ENCODE assay signal across 1 fruit fly cellular context in the genomic region with DNA sequence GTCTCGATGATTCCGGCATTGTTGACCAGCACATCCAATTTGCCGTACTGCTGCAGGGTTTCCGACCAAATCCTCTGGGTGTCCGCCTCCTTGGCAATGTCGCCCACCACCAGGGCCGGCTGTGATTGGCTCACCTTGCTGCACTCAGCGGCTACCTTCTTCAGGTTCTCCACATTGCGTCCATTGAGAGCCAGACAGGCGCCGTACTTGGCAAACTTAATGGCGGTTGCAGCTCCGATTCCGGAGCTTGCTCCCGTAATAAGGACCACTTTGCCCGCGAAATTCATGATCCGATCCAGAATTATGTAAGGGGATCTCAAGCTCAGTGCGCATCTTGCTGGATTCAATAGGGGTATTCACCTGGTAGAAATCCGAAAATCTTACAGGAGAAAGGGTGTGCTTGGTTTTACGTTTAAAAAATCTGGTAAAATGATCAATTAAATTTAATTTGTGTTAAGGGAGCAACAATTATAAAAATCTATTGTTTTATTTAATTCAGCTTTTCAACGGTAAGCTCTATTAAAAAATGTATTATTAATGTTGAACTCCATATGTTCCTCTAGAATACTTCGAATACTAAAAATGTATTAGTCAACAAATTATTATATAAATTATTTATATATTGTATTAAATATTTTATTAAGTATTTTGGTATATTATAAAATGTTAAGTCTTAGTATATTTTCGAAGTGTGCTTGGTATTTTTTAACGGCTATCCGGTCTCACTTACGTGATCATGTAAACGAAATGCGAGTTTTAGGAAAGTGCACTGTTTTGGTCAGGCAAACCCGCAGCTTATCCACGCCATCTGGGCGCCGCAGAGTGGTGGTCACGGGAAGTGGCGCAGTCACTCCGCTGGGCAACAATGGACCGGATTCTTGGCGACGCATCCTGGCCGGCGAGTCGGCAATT.
TF ChIP-seq lines count a peak whose summit lies in the region.

A gene (minus strand): TSS at position 334 of the 912 bp plus-strand sequence.
A gene (plus strand): TSS at position 716 of the 912 bp plus-strand sequence.

TF ChIP-seq in whole organism, embryonic, 481 proteins besides CTCF, POLR2A, EP300 and RAD21 (continued from another document and continues in another):
- no peak for TF ChIP-seq caup (GFP tag; optimal IDR thresholded peaks at IDR 0.05; lab: Kevin White, UChicago; ENCODE audit: severe bottlenecking)
- TF ChIP-seq PHDP (tag; optimal IDR thresholded peaks at IDR 0.05; lab: Kevin White, UChicago): peak; percentile 70
- no peak for TF ChIP-seq amos (GFP tag; IDR thresholded peaks at IDR 0.05; lab: Robert Waterston, UW; ENCODE audit: partially characterized antibody)
- no peak for TF ChIP-seq CG6791 (GFP tag; IDR thresholded peaks at IDR 0.05; lab: Robert Waterston, UW; ENCODE audit: partially characterized antibody)
- peak; percentile 34 for TF ChIP-seq CG6683 (GFP tag; optimal IDR thresholded peaks at IDR 0.05; lab: Kevin White, UChicago)
- no peak for TF ChIP-seq sc (optimal IDR thresholded peaks at IDR 0.05; lab: Kevin White, UChicago)
- no peak for TF ChIP-seq sc (GFP tag; optimal IDR thresholded peaks at IDR 0.05; lab: Kevin White, UChicago)
- 0 out of 2 replicates have a peak, but pooled peaks have one; percentile 15 for TF ChIP-seq sob (GFP tag; IDR thresholded peaks at IDR 0.05; lab: Robert Waterston, UW)
- no peak for TF ChIP-seq CG12104 (GFP tag; optimal IDR thresholded peaks at IDR 0.05; lab: Kevin White, UChicago)
- TF ChIP-seq bab2 (GFP tag; optimal IDR thresholded peaks at IDR 0.05; lab: Kevin White, UChicago): peak; percentile 5
- no peak for TF ChIP-seq grn (GFP tag; optimal IDR thresholded peaks at IDR 0.05; lab: Kevin White, UChicago)
- peak; percentile 69 for TF ChIP-seq CG9727 (GFP tag; optimal IDR thresholded peaks at IDR 0.05; lab: Kevin White, UChicago)
- no peak for TF ChIP-seq crc (GFP tag; optimal IDR thresholded peaks at IDR 0.05; lab: Kevin White, UChicago)
- TF ChIP-seq CG18262 (tag; optimal IDR thresholded peaks at IDR 0.05; lab: Kevin White, UChicago): peak; percentile 72
- TF ChIP-seq pita (GFP tag; optimal IDR thresholded peaks at IDR 0.05; lab: Kevin White, UChicago): no peak
- no peak for TF ChIP-seq eve (GFP tag; optimal IDR thresholded peaks at IDR 0.05; lab: Kevin White, UChicago)
- TF ChIP-seq CG15696 (tag; optimal IDR thresholded peaks at IDR 0.05; lab: Kevin White, UChicago): no peak
- peak; percentile 34 for TF ChIP-seq CG18476 (GFP tag; optimal IDR thresholded peaks at IDR 0.05; lab: Kevin White, UChicago)
- peak; percentile 60 for TF ChIP-seq phol (tag; optimal IDR thresholded peaks at IDR 0.05; lab: Kevin White, UChicago)
- 0 out of 2 replicates have a peak, but pooled peaks have one; percentile 14 for TF ChIP-seq H2.0 (GFP tag; IDR thresholded peaks at IDR 0.05; lab: Robert Waterston, UW)
- no peak for TF ChIP-seq CG14050 (GFP tag; IDR thresholded peaks at IDR 0.05; lab: Robert Waterston, UW)
- no peak for TF ChIP-seq CG1024 (GFP tag; IDR thresholded peaks at IDR 0.05; lab: Robert Waterston, UW)
- TF ChIP-seq en (GFP tag; optimal IDR thresholded peaks at IDR 0.05; lab: Kevin White, UChicago): no peak
- TF ChIP-seq hkb (optimal IDR thresholded peaks at IDR 0.05; lab: Kevin White, UChicago): no peak
- peak; percentile 75 for TF ChIP-seq hkb (GFP tag; IDR thresholded peaks at IDR 0.05; lab: Robert Waterston, UW)
- peak; percentile 48 for TF ChIP-seq CG17359 (tag; optimal IDR thresholded peaks at IDR 0.05; lab: Kevin White, UChicago)
- TF ChIP-seq Nf-YA (GFP tag; IDR thresholded peaks at IDR 0.05; lab: Robert Waterston, UW): no peak
- peak; percentile 62 for TF ChIP-seq CG2120 (GFP tag; optimal IDR thresholded peaks at IDR 0.05; lab: Kevin White, UChicago)
- TF ChIP-seq MESR4 (GFP tag; optimal IDR thresholded peaks at IDR 0.05; lab: Kevin White, UChicago): peak; percentile 94
- peak; percentile 36 for TF ChIP-seq mam (GFP tag; optimal IDR thresholded peaks at IDR 0.05; lab: Kevin White, UChicago)
- TF ChIP-seq bsh (GFP tag; optimal IDR thresholded peaks at IDR 0.05; lab: Kevin White, UChicago): peak in 1 of 2 experiments; percentile 59
- 0 out of 2 replicates have a peak, but pooled peaks have one; percentile 16 for TF ChIP-seq stc (GFP tag; IDR thresholded peaks at IDR 0.05; lab: Robert Waterston, UW)
- TF ChIP-seq ro (GFP tag; IDR thresholded peaks at IDR 0.05; lab: Robert Waterston, UW): no peak
- TF ChIP-seq HHEX (GFP tag; optimal IDR thresholded peaks at IDR 0.05; lab: Kevin White, UChicago): no peak
- TF ChIP-seq luna (GFP tag; optimal IDR thresholded peaks at IDR 0.05; lab: Kevin White, UChicago): no peak
- TF ChIP-seq Bgb (GFP tag; IDR thresholded peaks at IDR 0.05; lab: Robert Waterston, UW; ENCODE audit: partially characterized antibody): no peak
- no peak for TF ChIP-seq Dad (GFP tag; optimal IDR thresholded peaks at IDR 0.05; lab: Kevin White, UChicago)
- TF ChIP-seq Rx (GFP tag; IDR thresholded peaks at IDR 0.05; lab: Robert Waterston, UW): no peak; the same call in 1 of the 2 replicates
- no peak for TF ChIP-seq HLH54F (GFP tag; optimal IDR thresholded peaks at IDR 0.05; lab: Kevin White, UChicago)
- TF ChIP-seq CG7556 (GFP tag; optimal IDR thresholded peaks at IDR 0.05; lab: Kevin White, UChicago): no peak
- no peak for TF ChIP-seq CG11085 (GFP tag; IDR thresholded peaks at IDR 0.05; lab: Robert Waterston, UW)
- TF ChIP-seq nom (GFP tag; optimal IDR thresholded peaks at IDR 0.05; lab: Kevin White, UChicago): no peak
- TF ChIP-seq Camta (GFP tag; optimal IDR thresholded peaks at IDR 0.05; lab: Kevin White, UChicago): peak; percentile 29
- peak; percentile 15 for TF ChIP-seq zen (tag; optimal IDR thresholded peaks at IDR 0.05; lab: Kevin White, UChicago)
- no peak for TF ChIP-seq gem (tag; optimal IDR thresholded peaks at IDR 0.05; lab: Kevin White, UChicago)
- no peak for TF ChIP-seq Hr78 (GFP tag; optimal IDR thresholded peaks at IDR 0.05; lab: Kevin White, UChicago)
- no peak for TF ChIP-seq usp (GFP tag; optimal IDR thresholded peaks at IDR 0.05; lab: Kevin White, UChicago)
- TF ChIP-seq CG4404 (GFP tag; IDR thresholded peaks at IDR 0.05; lab: Robert Waterston, UW): no peak
- TF ChIP-seq CG12769 (tag; optimal IDR thresholded peaks at IDR 0.05; lab: Kevin White, UChicago): no peak
- TF ChIP-seq Sox102F (GFP tag; optimal IDR thresholded peaks at IDR 0.05; lab: Kevin White, UChicago): no peak
- no peak for TF ChIP-seq kah (GFP tag; optimal IDR thresholded peaks at IDR 0.05; lab: Kevin White, UChicago)
- no peak for TF ChIP-seq Opbp (GFP tag; IDR thresholded peaks at IDR 0.05; lab: Robert Waterston, UW; ENCODE audit: partially characterized antibody)
- no peak for TF ChIP-seq CG3065 (GFP tag; optimal IDR thresholded peaks at IDR 0.05; lab: Kevin White, UChicago)
- peak; percentile 23 for TF ChIP-seq CG10147 (GFP tag; optimal IDR thresholded peaks at IDR 0.05; lab: Kevin White, UChicago)
- TF ChIP-seq CG12659 (GFP tag; optimal IDR thresholded peaks at IDR 0.05; lab: Kevin White, UChicago): peak; percentile 56
- peak; percentile 31 for TF ChIP-seq CG4820 (GFP tag; optimal IDR thresholded peaks at IDR 0.05; lab: Kevin White, UChicago)
- no peak for TF ChIP-seq Mad (GFP tag; optimal IDR thresholded peaks at IDR 0.05; lab: Kevin White, UChicago)
- no peak for TF ChIP-seq jing (GFP tag; optimal IDR thresholded peaks at IDR 0.05; lab: Kevin White, UChicago)
- no peak for TF ChIP-seq Ssrp (tag; optimal IDR thresholded peaks at IDR 0.05; lab: Kevin White, UChicago)
- TF ChIP-seq CG12942 (GFP tag; optimal IDR thresholded peaks at IDR 0.05; lab: Kevin White, UChicago): peak; percentile 54
- TF ChIP-seq tup (GFP tag; optimal IDR thresholded peaks at IDR 0.05; lab: Kevin White, UChicago): no peak
- peak; percentile 64 for TF ChIP-seq Six4 (GFP tag; optimal IDR thresholded peaks at IDR 0.05; lab: Kevin White, UChicago)
- peak; percentile 62 for TF ChIP-seq grau (tag; optimal IDR thresholded peaks at IDR 0.05; lab: Kevin White, UChicago)
- peak; percentile 62 for TF ChIP-seq CG17829 (tag; optimal IDR thresholded peaks at IDR 0.05; lab: Kevin White, UChicago)
- TF ChIP-seq chn (GFP tag; optimal IDR thresholded peaks at IDR 0.05; lab: Kevin White, UChicago): peak; percentile 28
- no peak for TF ChIP-seq Myb (GFP tag; optimal IDR thresholded peaks at IDR 0.05; lab: Kevin White, UChicago)
- no peak for TF ChIP-seq CG4707 (GFP tag; optimal IDR thresholded peaks at IDR 0.05; lab: Kevin White, UChicago)
- no peak for TF ChIP-seq CG3847 (GFP tag; IDR thresholded peaks at IDR 0.05; lab: Robert Waterston, UW)
- TF ChIP-seq nau (GFP tag; optimal IDR thresholded peaks at IDR 0.05; lab: Kevin White, UChicago): no peak
- no peak for TF ChIP-seq ase (GFP tag; IDR thresholded peaks at IDR 0.05; lab: Robert Waterston, UW)
- TF ChIP-seq Mes4 (GFP tag; optimal IDR thresholded peaks at IDR 0.05; lab: Kevin White, UChicago): no peak
- no peak for TF ChIP-seq CG6765 (GFP tag; optimal IDR thresholded peaks at IDR 0.05; lab: Kevin White, UChicago)
- peak; percentile 39 for TF ChIP-seq Chrac-16 (GFP tag; optimal IDR thresholded peaks at IDR 0.05; lab: Kevin White, UChicago)
- TF ChIP-seq HLH3B (GFP tag; IDR thresholded peaks at IDR 0.05; lab: Robert Waterston, UW): peak; percentile 36; the same call in 1 of the 2 replicates
- no peak for TF ChIP-seq pho (GFP tag; optimal IDR thresholded peaks at IDR 0.05; lab: Kevin White, UChicago)
- TF ChIP-seq CG15601 (tag; optimal IDR thresholded peaks at IDR 0.05; lab: Kevin White, UChicago): peak; percentile 32
- no peak for TF ChIP-seq dm (GFP tag; optimal IDR thresholded peaks at IDR 0.05; lab: Kevin White, UChicago)
- TF ChIP-seq dpn (GFP tag; optimal IDR thresholded peaks at IDR 0.05; lab: Kevin White, UChicago): peak; percentile 14 to 49
- peak; percentile 77 for TF ChIP-seq CG2712 (tag; optimal IDR thresholded peaks at IDR 0.05; lab: Kevin White, UChicago)
- no peak for TF ChIP-seq CG15269 (tag; optimal IDR thresholded peaks at IDR 0.05; lab: Kevin White, UChicago)
- no peak for TF ChIP-seq Sox100B (GFP tag; optimal IDR thresholded peaks at IDR 0.05; lab: Kevin White, UChicago)
- TF ChIP-seq pan (optimal IDR thresholded peaks at IDR 0.05; lab: Kevin White, UChicago): no peak
- TF ChIP-seq pan (GFP tag; optimal IDR thresholded peaks at IDR 0.05 in 1 of 2, IDR thresholded peaks at IDR 0.05 in 1 of 2): peak in 1 of 2 experiments; percentile 48
- TF ChIP-seq ash1 (GFP tag; optimal IDR thresholded peaks at IDR 0.05; lab: Kevin White, UChicago): no peak
- TF ChIP-seq Sry-β (GFP tag; optimal IDR thresholded peaks at IDR 0.05; lab: Kevin White, UChicago): no peak
- TF ChIP-seq D19A (tag; optimal IDR thresholded peaks at IDR 0.05; lab: Kevin White, UChicago): peak; percentile 53
- TF ChIP-seq emc (GFP tag; optimal IDR thresholded peaks at IDR 0.05; lab: Kevin White, UChicago): no peak
- no peak for TF ChIP-seq ken (GFP tag; IDR thresholded peaks at IDR 0.05; lab: Robert Waterston, UW)
- no peak for TF ChIP-seq fd64A (GFP tag; optimal IDR thresholded peaks at IDR 0.05; lab: Kevin White, UChicago)
- TF ChIP-seq btn (GFP tag; optimal IDR thresholded peaks at IDR 0.05; lab: Kevin White, UChicago): no peak
- no peak for TF ChIP-seq eyg (GFP tag; optimal IDR thresholded peaks at IDR 0.05; lab: Kevin White, UChicago)
- no peak for TF ChIP-seq CG2889 (GFP tag; IDR thresholded peaks at IDR 0.05; lab: Robert Waterston, UW)
- TF ChIP-seq CG11695 (GFP tag; IDR thresholded peaks at IDR 0.05; lab: Robert Waterston, UW): peak; percentile 66
- TF ChIP-seq CG12299 (tag; optimal IDR thresholded peaks at IDR 0.05; lab: Kevin White, UChicago): no peak
- no peak for TF ChIP-seq maf-S (GFP tag; optimal IDR thresholded peaks at IDR 0.05; lab: Kevin White, UChicago)
- no peak for TF ChIP-seq yki (optimal IDR thresholded peaks at IDR 0.05; lab: Kevin White, UChicago)
- TF ChIP-seq CG8765 (GFP tag; IDR thresholded peaks at IDR 0.05; lab: Robert Waterston, UW): no peak
- peak; percentile 95 for TF ChIP-seq CG9437 (GFP tag; optimal IDR thresholded peaks at IDR 0.05; lab: Kevin White, UChicago)
- no peak for TF ChIP-seq NfI (GFP tag; optimal IDR thresholded peaks at IDR 0.05; lab: Kevin White, UChicago)
- TF ChIP-seq D19B (GFP tag; optimal IDR thresholded peaks at IDR 0.05; lab: Kevin White, UChicago): no peak
- TF ChIP-seq Atf-2 (GFP tag; optimal IDR thresholded peaks at IDR 0.05; lab: Kevin White, UChicago): no peak
- TF ChIP-seq Blimp-1 (GFP tag; optimal IDR thresholded peaks at IDR 0.05; lab: Kevin White, UChicago): no peak
- peak; percentile 56 for TF ChIP-seq az2 (GFP tag; optimal IDR thresholded peaks at IDR 0.05; lab: Kevin White, UChicago)
- no peak for TF ChIP-seq bowl (GFP tag; IDR thresholded peaks at IDR 0.05; lab: Robert Waterston, UW)
- TF ChIP-seq tna (GFP tag; IDR thresholded peaks at IDR 0.05; lab: Robert Waterston, UW; ENCODE audit: partially characterized antibody): no peak
- no peak for TF ChIP-seq pros (GFP tag; optimal IDR thresholded peaks at IDR 0.05; lab: Kevin White, UChicago)
- no peak for TF ChIP-seq Optix (GFP tag; IDR thresholded peaks at IDR 0.05; lab: Robert Waterston, UW)
- TF ChIP-seq Dek (tag; optimal IDR thresholded peaks at IDR 0.05; lab: Kevin White, UChicago): no peak
- no peak for TF ChIP-seq CG31365 (tag; optimal IDR thresholded peaks at IDR 0.05; lab: Kevin White, UChicago)
- TF ChIP-seq CG2129 (GFP tag; IDR thresholded peaks at IDR 0.05; lab: Robert Waterston, UW; ENCODE audit: partially characterized antibody): no peak
- peak; percentile 3 for TF ChIP-seq CG5245 (GFP tag; optimal IDR thresholded peaks at IDR 0.05; lab: Kevin White, UChicago)
- TF ChIP-seq sqz (GFP tag; optimal IDR thresholded peaks at IDR 0.05; lab: Kevin White, UChicago): no peak
- no peak for TF ChIP-seq twi (tag; optimal IDR thresholded peaks at IDR 0.05; lab: Kevin White, UChicago)
- TF ChIP-seq CG4328 (GFP tag; optimal IDR thresholded peaks at IDR 0.05; lab: Kevin White, UChicago): no peak
- TF ChIP-seq CG8281 (tag; optimal IDR thresholded peaks at IDR 0.05; lab: Kevin White, UChicago): no peak
- peak; percentile 37; the same call in 1 of the 2 replicates for TF ChIP-seq ssp (GFP tag; IDR thresholded peaks at IDR 0.05; lab: Robert Waterston, UW)
- peak; percentile 36 for TF ChIP-seq CG31388 (GFP tag; optimal IDR thresholded peaks at IDR 0.05; lab: Kevin White, UChicago)
- TF ChIP-seq CoRest (tag; optimal IDR thresholded peaks at IDR 0.05; lab: Kevin White, UChicago): peak; percentile 47
- no peak for TF ChIP-seq Dfd (GFP tag; optimal IDR thresholded peaks at IDR 0.05; lab: Kevin White, UChicago)
- no peak for TF ChIP-seq da (GFP tag; optimal IDR thresholded peaks at IDR 0.05; lab: Kevin White, UChicago)
- TF ChIP-seq CG34376 (GFP tag; optimal IDR thresholded peaks at IDR 0.05; lab: Kevin White, UChicago): no peak
- peak; percentile 92 for TF ChIP-seq CG10431 (GFP tag; optimal IDR thresholded peaks at IDR 0.05; lab: Kevin White, UChicago)
- no peak for TF ChIP-seq CG16815 (GFP tag; optimal IDR thresholded peaks at IDR 0.05; lab: Kevin White, UChicago)
